Fruit fly (Drosophila melanogaster): Measurements from ENCODE around the gene pll.

DNA sequence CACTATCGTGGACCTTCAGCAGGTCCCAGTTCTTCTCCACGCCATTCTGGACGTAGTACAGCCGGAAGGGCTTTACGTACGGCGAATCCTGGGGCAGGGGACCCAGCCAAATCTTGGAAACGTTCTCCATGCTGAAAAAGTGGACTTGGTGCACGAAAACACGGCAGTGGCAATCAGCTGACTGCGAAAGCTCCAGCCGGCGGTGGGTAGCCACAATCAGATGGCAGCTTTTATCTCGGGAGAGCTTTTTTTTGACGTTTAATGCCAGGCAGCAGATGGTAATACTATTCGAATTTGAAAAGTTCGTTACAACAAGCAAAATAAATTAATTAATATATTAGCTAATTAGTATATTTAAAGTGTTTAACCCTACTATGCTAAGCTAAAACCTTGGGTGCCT, 24.6 kb downstream of the pll start, which contains the start of gene CG42813:
- TF ChIP-seq CG8478 (optimal IDR thresholded peaks at IDR 0.05) (no peak), CTCF (optimal IDR thresholded peaks at IDR 0.05) (no peak)

Data from S2 (cell line).